Worm (Caenorhabditis elegans) whole organism, late embryonic: ENCODE results near the gene marb-1.

Source experiments
- C38D4.7 ChIP-seq: fragments of 200-800 bp; sonication (Bioruptor generic); optimal IDR thresholded peaks from 2 replicates; lab custom pipeline; 2018; ENCODE audit warnings: mild to moderate bottlenecking, missing genetic modification characterization, moderate library complexity, missing compliant biosample characterization
- K02D7.2 ChIP-seq: sonication (generic microtip); optimal IDR thresholded peaks from 2 replicates; lab custom pipeline; 2017; ENCODE audit warnings: mild to moderate bottlenecking, missing genetic modification characterization, missing compliant biosample characterization
- ahr-1 ChIP-seq: sonication (generic microtip); optimal IDR thresholded peaks from 2 replicates; lab custom pipeline; 2016; ENCODE audit warnings: missing genetic modification characterization, missing compliant biosample characterization
- ama-1 ChIP-seq: fragments of 150-350 bp; optimal IDR thresholded peaks from 2 replicates; lab custom pipeline; 2014
- ceh-18 ChIP-seq: sonication (generic microtip); optimal IDR thresholded peaks from 2 replicates; lab custom pipeline; 2016; ENCODE audit warnings: missing genetic modification characterization, missing compliant biosample characterization
- ceh-2 ChIP-seq: sonication (generic microtip); optimal IDR thresholded peaks from 2 replicates; lab custom pipeline; 2016; ENCODE audit warnings: missing genotype, missing genetic modification characterization, missing compliant biosample characterization
- ceh-22 ChIP-seq: sonication (generic microtip); optimal IDR thresholded peaks from 2 replicates; lab custom pipeline; 2017; ENCODE audit warnings: missing biosample characterization, missing genetic modification characterization
- ceh-6 ChIP-seq: fragments of 200-800 bp; sonication (Bioruptor generic); optimal IDR thresholded peaks from 2 replicates; lab custom pipeline; 2018; ENCODE audit warnings: mild to moderate bottlenecking, missing genetic modification characterization, missing compliant biosample characterization
- ceh-9 ChIP-seq: sonication (generic microtip); optimal IDR thresholded peaks from 2 replicates; lab custom pipeline; 2016; ENCODE audit warnings: mild to moderate bottlenecking, missing genetic modification characterization, inconsistent platforms, missing compliant biosample characterization
- dmd-4 ChIP-seq: sonication (generic microtip); optimal IDR thresholded peaks from 2 replicates; lab custom pipeline; 2016; ENCODE audit warnings: borderline replicate concordance, missing genetic modification characterization, missing compliant biosample characterization
- dve-1 ChIP-seq: sonication (generic microtip); optimal IDR thresholded peaks from 2 replicates; lab custom pipeline; 2017; ENCODE audit warnings: antibody characterized with exemption, mild to moderate bottlenecking, missing genetic modification characterization, missing compliant biosample characterization
- ets-4 ChIP-seq: sonication (generic microtip); optimal IDR thresholded peaks from 2 replicates; lab custom pipeline; 2016; ENCODE audit warnings: missing genetic modification characterization, missing compliant biosample characterization
- eyg-1 ChIP-seq: sonication (generic microtip); optimal IDR thresholded peaks from 2 replicates; lab custom pipeline; 2016; ENCODE audit warnings: missing genotype, missing genetic modification characterization, missing compliant biosample characterization
- gmeb-2 ChIP-seq: sonication (generic microtip); optimal IDR thresholded peaks from 2 replicates; lab custom pipeline; 2016; ENCODE audit warnings: missing genetic modification characterization, inconsistent platforms, missing compliant biosample characterization
- hlh-13 ChIP-seq: fragments of 200-800 bp; sonication (Bioruptor generic); optimal IDR thresholded peaks from 2 replicates; lab custom pipeline; 2018; ENCODE audit warnings: mild to moderate bottlenecking, missing genetic modification characterization, missing compliant biosample characterization
- hlh-15 ChIP-seq: sonication (generic microtip); optimal IDR thresholded peaks from 2 replicates; lab custom pipeline; 2016; ENCODE audit warnings: missing genetic modification characterization, missing compliant biosample characterization
- hlh-6 ChIP-seq: sonication (generic microtip); optimal IDR thresholded peaks from 2 replicates; lab custom pipeline; 2016; ENCODE audit warnings: missing genotype, missing genetic modification characterization, missing compliant biosample characterization
- hlh-8 ChIP-seq: sonication (generic microtip); optimal IDR thresholded peaks from 2 replicates; lab custom pipeline; 2016; ENCODE audit warnings: missing genotype, missing genetic modification characterization, missing compliant biosample characterization
- lim-6 ChIP-seq: sonication (generic microtip); optimal IDR thresholded peaks from 2 replicates; lab custom pipeline; 2016; ENCODE audit warnings: missing genetic modification characterization, missing compliant biosample characterization
- madf-2 ChIP-seq: sonication (generic microtip); optimal IDR thresholded peaks from 2 replicates; lab custom pipeline; 2017; ENCODE audit warnings: missing genetic modification characterization, missing compliant biosample characterization
- mec-3 ChIP-seq: sonication (generic microtip); optimal IDR thresholded peaks from 2 replicates; lab custom pipeline; 2016; ENCODE audit warnings: borderline replicate concordance, missing genetic modification characterization, missing compliant biosample characterization
- nfya-1 ChIP-seq: sonication (generic microtip); optimal IDR thresholded peaks from 2 replicates; lab custom pipeline; 2017; ENCODE audit warnings: missing genetic modification characterization, mild to moderate bottlenecking, missing compliant biosample characterization, antibody characterized with exemption, moderate library complexity
- nhr-11 ChIP-seq: fragments of 150-350 bp; optimal IDR thresholded peaks from 2 replicates; lab custom pipeline; 2014; ENCODE audit warnings: missing biosample characterization, missing genetic modification characterization
- npax-4 ChIP-seq: sonication (generic microtip); optimal IDR thresholded peaks from 2 replicates; lab custom pipeline; 2016; ENCODE audit warnings: missing genetic modification characterization, missing compliant biosample characterization
- pag-3 ChIP-seq: sonication (generic microtip); optimal IDR thresholded peaks from 2 replicates; lab custom pipeline; 2016; ENCODE audit warnings: missing compliant biosample characterization, missing genetic modification characterization, borderline replicate concordance
- pat-9 ChIP-seq: fragments of 200-800 bp; sonication (Bioruptor generic); optimal IDR thresholded peaks from 2 replicates; lab custom pipeline; 2018; ENCODE audit warnings: mild to moderate bottlenecking, missing genetic modification characterization, moderate library complexity, missing compliant biosample characterization
- pax-1 ChIP-seq: fragments of 150-350 bp; optimal IDR thresholded peaks from 2 replicates; lab custom pipeline; 2014; ENCODE audit warnings: missing biosample characterization, missing genetic modification characterization
- pha-2 ChIP-seq: sonication (generic microtip); optimal IDR thresholded peaks from 2 replicates; lab custom pipeline; 2017; ENCODE audit warnings: mild to moderate bottlenecking, missing genetic modification characterization, missing compliant biosample characterization
- pha-4 ChIP-seq: fragments of 150-350 bp; optimal IDR thresholded peaks from 2 replicates; lab custom pipeline; 2018; ENCODE audit warnings: missing biosample characterization, missing genetic modification reagents, missing genetic modification characterization
- pqm-1 ChIP-seq: sonication (generic microtip); optimal IDR thresholded peaks from 2 replicates; lab custom pipeline; 2016; ENCODE audit warnings: missing genetic modification characterization, missing compliant biosample characterization
- pros-1 ChIP-seq: fragments of 150-350 bp; optimal IDR thresholded peaks from 2 replicates; lab custom pipeline; 2014; ENCODE audit warnings: missing biosample characterization, missing genetic modification reagents, missing genetic modification characterization
- ref-2 ChIP-seq: sonication (generic microtip); optimal IDR thresholded peaks from 2 replicates; lab custom pipeline; 2016; ENCODE audit warnings: missing genetic modification characterization, missing compliant biosample characterization
- rnt-1 ChIP-seq: sonication (generic microtip); optimal IDR thresholded peaks from 2 replicates; lab custom pipeline; 2016; ENCODE audit warnings: missing genetic modification characterization, missing compliant biosample characterization
- sdc-2 ChIP-seq: sonication (generic microtip); optimal IDR thresholded peaks from 2 replicates; lab custom pipeline; 2016; ENCODE audit warnings: missing genotype, missing genetic modification characterization, missing compliant biosample characterization
- sox-2 ChIP-seq: fragments of 200-800 bp; sonication (Bioruptor generic); IDR thresholded peaks from 2 replicates; pipeline ENCODE4 v1.3.6; 2022; ENCODE audit warnings: missing genetic modification reagents, missing genetic modification characterization, missing compliant biosample characterization
- syd-9 ChIP-seq: sonication (generic microtip); optimal IDR thresholded peaks from 2 replicates; lab custom pipeline; 2016; ENCODE audit warnings: mild to moderate bottlenecking, missing genetic modification characterization, moderate library complexity, missing compliant biosample characterization
- tbx-2 ChIP-seq: sonication (generic microtip); optimal IDR thresholded peaks from 2 replicates; lab custom pipeline; 2016; ENCODE audit warnings: missing genetic modification characterization, missing compliant biosample characterization
- tbx-7 ChIP-seq: sonication (generic microtip); optimal IDR thresholded peaks from 2 replicates; lab custom pipeline; 2016; ENCODE audit warnings: missing genotype, missing genetic modification characterization, missing compliant biosample characterization
- ttx-3 ChIP-seq: sonication (generic microtip); optimal IDR thresholded peaks from 2 replicates; lab custom pipeline; 2016; ENCODE audit warnings: missing genetic modification reagents, missing genetic modification characterization, missing compliant biosample characterization
- unc-55 ChIP-seq: sonication (generic microtip); optimal IDR thresholded peaks from 2 replicates; lab custom pipeline; 2017; ENCODE audit warnings: missing biosample characterization, missing genetic modification reagents, missing genetic modification characterization
- unc-86 ChIP-seq: sonication (generic microtip); optimal IDR thresholded peaks from 2 replicates; lab custom pipeline; 2016; ENCODE audit warnings: missing genetic modification characterization, missing compliant biosample characterization
- zip-5 ChIP-seq: sonication (generic microtip); optimal IDR thresholded peaks from 2 replicates; lab custom pipeline; 2016; ENCODE audit warnings: missing genetic modification characterization, missing compliant biosample characterization
- ztf-16 ChIP-seq: sonication (generic microtip); optimal IDR thresholded peaks from 2 replicates; lab custom pipeline; 2017; ENCODE audit warnings: missing genetic modification characterization, missing compliant biosample characterization

marb-1 gene

ce11 chrIV:12208984-12209676, at the start of gene marb-1, which contains the start of gene F35G2.3:
TSS of gene marb-1 (minus strand) at chrIV:12209010.
TSS of gene F35G2.3 (plus strand) at chrIV:12209626.
- TF ChIP-seq gmeb-2 (tag; lab: Kevin White, UChicago) (no peak), ahr-1 (tag; lab: Kevin White, UChicago) (no peak), ref-2 (tag; lab: Kevin White, UChicago) (no peak), ets-4 (tag; lab: Kevin White, UChicago) (no peak), npax-4 (no peak), ceh-22 (tag; lab: Kevin White, UChicago) (no peak), ztf-16 (tag; lab: Kevin White, UChicago) (no peak), lim-6 (tag; lab: Kevin White, UChicago) (no peak), tbx-2 (tag; lab: Kevin White, UChicago) (no peak), ceh-2 (tag; lab: Kevin White, UChicago) (no peak), mec-3 (tag; lab: Kevin White, UChicago) (no peak)

DNA sequence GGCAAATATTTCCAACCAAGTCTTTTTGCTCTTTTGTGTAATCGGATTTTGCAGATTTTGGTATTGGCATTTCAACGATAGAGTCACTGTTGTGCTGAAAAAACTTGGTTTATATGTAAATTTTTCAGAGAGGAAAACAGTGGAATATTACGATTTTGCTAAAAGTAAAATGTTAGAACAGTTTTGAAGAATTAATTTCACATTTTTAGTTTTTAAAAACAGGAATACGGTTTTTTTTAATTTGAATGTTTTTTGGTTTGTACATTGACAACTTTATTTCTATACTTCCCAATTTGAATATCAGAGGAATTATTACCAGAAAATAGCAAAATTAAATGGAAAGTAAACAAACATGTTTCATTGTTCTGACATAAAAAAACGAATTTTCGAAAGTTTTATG, 43.8 kb upstream of the marb-1 start, which contains the start of gene dnj-26:
Gene dnj-26, minus strand, starts transcription at position 101 of the 400 bp plus-strand sequence.
- TF ChIP-seq rnt-1 = no peak
- TF ChIP-seq, all 69 proteins: peak for 0

- TF ChIP-seq rnt-1 (no peak), nfya-1 (tag; lab: Kevin White, UChicago) (no peak), ama-1 (lab: Kevin White, UChicago) (no peak), K02D7.2 (tag; lab: Kevin White, UChicago) (no peak), pax-1 (no peak), hlh-6 (no peak), hlh-8 (tag; lab: Kevin White, UChicago) (no peak), ceh-6 (GFP tag; lab: Kevin White, UChicago) (no peak), hlh-13 (no peak), sdc-2 (tag; lab: Kevin White, UChicago) (no peak), pros-1 (tag; lab: Kevin White, UChicago) (no peak), C38D4.7 (GFP tag; lab: Kevin White, UChicago) (no peak), unc-55 (GFP tag; lab: Kevin White, UChicago) (no peak), zip-5 (tag; lab: Kevin White, UChicago) (no peak), ceh-18 (tag; lab: Kevin White, UChicago) (no peak), eyg-1 (no peak), nhr-11 (tag; lab: Kevin White, UChicago) (no peak), ets-4 (tag; lab: Kevin White, UChicago) (no peak), pqm-1 (no peak), ttx-3 (no peak)
Measured at ce11 chrIV:12244706-12245105, 35.9 kb upstream of the marb-1 start, which contains the start of gene sre-15. TSS of gene sre-15 (minus strand) at chrIV:12244806.

ce11 chrIV:12238851-12239250, 30.0 kb upstream of the marb-1 start, which contains the start of gene sre-19:
TSS of gene sre-19 (minus strand) at chrIV:12238951.
- TF ChIP-seq pros-1 (tag; lab: Kevin White, UChicago) (no peak), tbx-7 (no peak), madf-2 (tag; lab: Kevin White, UChicago) (no peak), dve-1 (tag; lab: Kevin White, UChicago) (no peak), pax-1 (no peak), dmd-4 (tag; lab: Kevin White, UChicago) (no peak), pag-3 (no peak), pha-2 (tag; lab: Kevin White, UChicago) (no peak), unc-55 (GFP tag; lab: Kevin White, UChicago) (no peak), nhr-11 (tag; lab: Kevin White, UChicago) (no peak), ceh-9 (no peak), pat-9 (tag; lab: Kevin White, UChicago) (no peak), syd-9 (tag; lab: Kevin White, UChicago) (no peak), sox-2 (GFP tag; lab: Robert Waterston, UW) (no peak), hlh-15 (tag; lab: Kevin White, UChicago) (no peak), pha-4 (no peak), ceh-22 (tag; lab: Kevin White, UChicago) (no peak), ref-2 (tag; lab: Kevin White, UChicago) (no peak), unc-86 (no peak)
